Worm (Caenorhabditis elegans) whole organism, L2 larva: Measurements from ENCODE around the gene kin-24.

ENCODE experiments used
- C34F6.9 ChIP-seq: fragments of 150-350 bp; optimal IDR thresholded peaks from 2 replicates; lab custom pipeline; 2014; ENCODE audit warnings: missing biosample characterization, missing genetic modification characterization
- F13H6.1 ChIP-seq: sonication (generic microtip); optimal IDR thresholded peaks from 2 replicates; lab custom pipeline; 2016; ENCODE audit warnings: missing genetic modification characterization, missing compliant biosample characterization
- R02D3.7 ChIP-seq: fragments of 150-350 bp; optimal IDR thresholded peaks from 2 replicates; lab custom pipeline; 2014; ENCODE audit warnings: missing biosample characterization, missing genetic modification characterization
- Y55F3AM.14 ChIP-seq: fragments of 200-800 bp; sonication (Bioruptor generic); optimal IDR thresholded peaks from 2 replicates; lab custom pipeline; 2018; ENCODE audit warnings: mild to moderate bottlenecking, missing genetic modification characterization, missing compliant biosample characterization
- ZK546.5 ChIP-seq: sonication (generic microtip); optimal IDR thresholded peaks from 2 replicates; lab custom pipeline; 2017; ENCODE audit warnings: missing biosample characterization, missing genetic modification characterization
- alr-1 ChIP-seq: fragments of 150-350 bp; optimal IDR thresholded peaks from 2 replicates; lab custom pipeline; 2014; ENCODE audit warnings: missing biosample characterization, missing genetic modification characterization
- aly-2 ChIP-seq: fragments of 150-350 bp; optimal IDR thresholded peaks from 2 replicates; lab custom pipeline; 2014; ENCODE audit warnings: missing biosample characterization, missing genetic modification characterization
- blmp-1 ChIP-seq: sonication (generic microtip); optimal IDR thresholded peaks from 2 replicates; lab custom pipeline; 2017; ENCODE audit warnings: missing genetic modification characterization, mild to moderate bottlenecking, missing compliant biosample characterization, antibody characterized with exemption, moderate library complexity; ENCODE audit not compliant: insufficient read depth
- ceh-16 ChIP-seq: fragments of 150-350 bp; optimal IDR thresholded peaks from 2 replicates; lab custom pipeline; 2014; ENCODE audit warnings: missing biosample characterization, missing genetic modification characterization
- dmd-4 ChIP-seq: sonication (generic microtip); optimal IDR thresholded peaks from 2 replicates; lab custom pipeline; 2017; ENCODE audit warnings: missing biosample characterization, missing genetic modification characterization
- elt-1 ChIP-seq: fragments of 150-350 bp; optimal IDR thresholded peaks from 2 replicates; lab custom pipeline; 2014; ENCODE audit warnings: missing biosample characterization, missing genetic modification characterization
- fos-1 ChIP-seq: fragments of 150-350 bp; optimal IDR thresholded peaks from 2 replicates; lab custom pipeline; 2014; ENCODE audit warnings: missing biosample characterization, missing genetic modification characterization
- lin-13 ChIP-seq: fragments of 150-350 bp; optimal IDR thresholded peaks from 2 replicates; lab custom pipeline; 2014; ENCODE audit warnings: missing biosample characterization, missing genetic modification reagents, missing genetic modification characterization
- lin-39 ChIP-seq: fragments of 150-350 bp; optimal IDR thresholded peaks from 2 replicates; lab custom pipeline; 2014; ENCODE audit warnings: missing biosample characterization, missing genetic modification reagents, missing genetic modification characterization
- lsy-2 ChIP-seq, 2 experiments: fragments of 150-350 bp in 1 of 2; sonication (generic microtip) in 1 of 2; optimal IDR thresholded peaks; 2 replicates each; lab custom pipeline; 2014 to 2017; ENCODE audit warnings: missing biosample characterization in 2 of 2, missing genetic modification characterization in 2 of 2
- nhr-11 ChIP-seq: fragments of 150-350 bp; optimal IDR thresholded peaks from 2 replicates; lab custom pipeline; 2014; ENCODE audit warnings: missing biosample characterization, missing genetic modification characterization
- nhr-21 ChIP-seq: fragments of 150-350 bp; optimal IDR thresholded peaks from 2 replicates; lab custom pipeline; 2014; ENCODE audit warnings: missing biosample characterization, missing genetic modification characterization
- nhr-23 ChIP-seq: fragments of 150-350 bp; optimal IDR thresholded peaks from 2 replicates; lab custom pipeline; 2014; ENCODE audit warnings: missing biosample characterization, missing genetic modification reagents, missing genetic modification characterization
- nhr-25 ChIP-seq: fragments of 150-350 bp; sonication (generic microtip); optimal IDR thresholded peaks from 3 replicates; lab custom pipeline; 2014; ENCODE audit warnings: missing biosample characterization, missing genetic modification characterization
- skn-1 ChIP-seq: sonication (generic microtip); optimal IDR thresholded peaks from 2 replicates; lab custom pipeline; 2017; ENCODE audit warnings: missing biosample characterization, missing genetic modification characterization
- sma-9 ChIP-seq, 2 experiments: fragments of 150-350 bp in 1 of 2; sonication (generic microtip) in 1 of 2; optimal IDR thresholded peaks; 2 replicates each; lab custom pipeline; 2014 to 2016; ENCODE audit warnings: missing genetic modification characterization in 2 of 2, mild to moderate bottlenecking in 1 of 2, missing biosample characterization in 1 of 2, missing compliant biosample characterization in 1 of 2, missing genetic modification reagents in 1 of 2, moderate library complexity in 1 of 2
- unc-55 ChIP-seq: fragments of 150-350 bp; sonication (generic microtip); optimal IDR thresholded peaks from 3 replicates; lab custom pipeline; 2014; ENCODE audit warnings: missing biosample characterization, missing genetic modification reagents, missing genetic modification characterization
- unc-62 ChIP-seq: fragments of 150-350 bp; optimal IDR thresholded peaks from 2 replicates; lab custom pipeline; 2014; ENCODE audit warnings: missing biosample characterization, missing genetic modification reagents, missing genetic modification characterization
- zag-1 ChIP-seq: fragments of 150-350 bp; optimal IDR thresholded peaks from 2 replicates; lab custom pipeline; 2014; ENCODE audit warnings: missing biosample characterization, missing genetic modification characterization
- ztf-1 ChIP-seq: fragments of 200-800 bp; sonication (Bioruptor generic); conservative IDR thresholded peaks from 2 replicates; pipeline ENCODE4 v1.3.6; 2022; ENCODE audit warnings: missing genetic modification characterization, missing compliant biosample characterization
- ztf-11 ChIP-seq: sonication (generic microtip); optimal IDR thresholded peaks from 2 replicates; lab custom pipeline; 2017; ENCODE audit warnings: missing biosample characterization, missing genetic modification characterization
- ztf-4 ChIP-seq: fragments of 150-350 bp; optimal IDR thresholded peaks from 2 replicates; lab custom pipeline; 2014; ENCODE audit warnings: missing biosample characterization, missing genetic modification characterization

Gene kin-24

DNA sequence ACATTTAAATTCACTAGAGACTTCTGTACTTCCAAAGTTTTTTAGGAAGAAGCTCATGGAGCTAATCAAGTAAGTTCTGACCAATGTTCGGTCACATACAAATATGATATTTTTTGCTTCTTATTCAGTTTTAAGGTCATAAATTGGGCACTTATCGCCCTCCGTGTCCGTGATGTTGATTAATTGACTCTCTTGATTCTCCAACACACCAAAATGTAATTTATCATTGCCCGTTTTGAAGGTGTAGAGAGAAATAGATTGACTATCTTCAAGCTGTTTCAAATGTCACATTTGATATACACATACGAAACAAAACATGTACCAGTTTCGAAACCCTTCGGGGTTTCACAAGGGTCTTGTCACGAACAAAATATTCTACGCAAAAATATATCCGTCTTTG is 50.2 kb downstream of the kin-24 start:
- TF ChIP-seq ZK546.5, result no peak
- TF ChIP-seq lin-39, result peak; percentile 56
- TF ChIP-seq nhr-11 (tag; lab: Kevin White, UChicago), result no peak
- no peak for TF ChIP-seq alr-1
- TF ChIP-seq sma-9 (GFP tag; optimal IDR thresholded peaks at IDR 0.05; lab: Kevin White, UChicago), result no peak
- TF ChIP-seq sma-9 (tag; optimal IDR thresholded peaks at IDR 0.05; lab: Kevin White, UChicago), result no peak
- TF ChIP-seq lin-13 (GFP tag; lab: Kevin White, UChicago), result no peak
- TF ChIP-seq nhr-23 (tag; lab: Kevin White, UChicago), result no peak
- no peak for TF ChIP-seq dmd-4 (tag; lab: Kevin White, UChicago)
- TF ChIP-seq C34F6.9, result no peak
- peak; percentile 50 for TF ChIP-seq nhr-25 (tag; lab: Kevin White, UChicago)
- no peak for TF ChIP-seq unc-62 (GFP tag; lab: Kevin White, UChicago)
- no peak for TF ChIP-seq ztf-4 (tag; lab: Kevin White, UChicago)
- no peak for TF ChIP-seq ztf-1 (GFP tag; lab: Robert Waterston, UW)
- TF ChIP-seq ceh-16 (tag; lab: Kevin White, UChicago), result peak; percentile 78
- TF ChIP-seq elt-1 (tag; lab: Kevin White, UChicago), result no peak
- peak; percentile 2 for TF ChIP-seq nhr-21 (tag; lab: Kevin White, UChicago)
- TF ChIP-seq lsy-2 (tag; optimal IDR thresholded peaks at IDR 0.05; lab: Kevin White, UChicago), result no peak
- no peak for TF ChIP-seq F13H6.1 (tag; lab: Kevin White, UChicago)

DNA sequence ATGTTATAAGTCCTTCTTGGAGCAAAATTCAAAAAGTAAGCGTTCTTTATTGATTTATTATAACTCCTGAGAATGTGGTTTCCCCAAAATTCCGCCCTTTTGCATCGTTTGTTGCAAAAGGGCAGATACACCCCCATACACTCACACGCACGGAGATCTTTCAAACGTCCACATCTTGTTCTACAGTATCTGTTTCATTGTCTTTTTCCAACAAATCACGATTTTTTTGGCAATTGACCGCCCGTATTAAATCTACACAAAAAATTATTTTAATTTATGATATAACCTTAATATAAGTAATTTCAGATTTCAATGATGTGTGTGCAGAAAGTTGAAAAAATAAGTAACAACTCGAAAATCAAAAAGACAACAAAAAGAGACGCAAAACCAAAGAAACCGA is 51.4 kb downstream of the kin-24 start, which contains the start of gene T13F2.4:
Gene T13F2.4 (plus strand): TSS at position 301 of the 400 bp plus-strand sequence.
- TF ChIP-seq nhr-11 (tag; lab: Kevin White, UChicago) (no peak), alr-1 (no peak), aly-2 (no peak), blmp-1 (tag; lab: Kevin White, UChicago) (no peak), dmd-4 (tag; lab: Kevin White, UChicago) (no peak), zag-1 (tag; lab: Kevin White, UChicago) (no peak), sma-9 (GFP tag; optimal IDR thresholded peaks at IDR 0.05; lab: Kevin White, UChicago) (no peak), sma-9 (tag; optimal IDR thresholded peaks at IDR 0.05; lab: Kevin White, UChicago) (no peak), unc-55 (no peak), F13H6.1 (tag; lab: Kevin White, UChicago) (no peak), ztf-11 (tag; lab: Kevin White, UChicago) (no peak), skn-1 (tag; lab: Kevin White, UChicago) (no peak), fos-1 (tag; lab: Kevin White, UChicago) (no peak), C34F6.9 (no peak), Y55F3AM.14 (GFP tag; lab: Kevin White, UChicago) (no peak), R02D3.7 (tag; lab: Kevin White, UChicago) (no peak)
